Worm (Caenorhabditis elegans): Measurements from ENCODE around the gene Y53F4B.43.
"Not testable (repeated sequence)": the region's sequence is repeated elsewhere in the genome, so short reads cannot be mapped to it uniquely, and the experiment has no call there.

Y53F4B.43 gene

ce11 chrII:14966420-14966819 lies 21.9 kb upstream of the Y53F4B.43 start:
- no peak for TF ChIP-seq fkh-10 (GFP tag; optimal IDR thresholded peaks at IDR 0.05)
- TF ChIP-seq lin-15B (tag; optimal IDR thresholded peaks at IDR 0.05): no peak
- no peak for TF ChIP-seq nfya-1 (tag; optimal IDR thresholded peaks at IDR 0.05; ENCODE audit: insufficient read depth)
- TF ChIP-seq aly-2 (tag; optimal IDR thresholded peaks at IDR 0.05): no peak
- no peak for TF ChIP-seq ztf-4 (tag; optimal IDR thresholded peaks at IDR 0.05)
- TF ChIP-seq lin-39 (tag; optimal IDR thresholded peaks at IDR 0.05): no peak
- no peak for TF ChIP-seq skn-1 (tag; optimal IDR thresholded peaks at IDR 0.05)
- no peak for TF ChIP-seq ceh-28 (tag; optimal IDR thresholded peaks at IDR 0.05)
- no peak for TF ChIP-seq ceh-82 (tag; optimal IDR thresholded peaks at IDR 0.05)
- TF ChIP-seq snpc-4 (tag; optimal IDR thresholded peaks at IDR 0.05): no peak

DNA sequence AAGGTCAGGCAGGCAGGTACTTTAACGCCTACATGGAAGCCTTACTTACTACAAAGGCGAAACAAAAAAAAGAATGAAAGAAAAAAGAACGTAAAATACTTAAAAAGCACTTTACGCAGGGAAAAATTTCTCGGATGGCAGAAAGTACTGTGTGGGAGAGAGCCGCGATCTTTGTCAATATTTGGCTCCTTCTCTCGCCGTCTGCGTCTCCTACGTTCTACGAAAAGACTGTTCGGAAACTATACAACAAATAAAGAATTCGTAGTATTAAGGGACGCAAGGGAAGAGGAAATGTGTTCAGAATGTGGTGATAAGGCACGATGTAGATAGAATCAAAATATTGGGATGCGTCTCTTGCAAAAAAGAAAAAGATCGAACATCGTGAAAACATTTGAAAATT lies 21.2 kb upstream of the Y53F4B.43 start:
- peak; percentile 35 for TF ChIP-seq elt-2 (tag; optimal IDR thresholded peaks at IDR 0.05)
- no peak for TF ChIP-seq egl-27 (tag; optimal IDR thresholded peaks at IDR 0.05)
- peak; percentile 96 for TF ChIP-seq pha-4 (tag; optimal IDR thresholded peaks at IDR 0.05)

- TF ChIP-seq ztf-4 (tag; optimal IDR thresholded peaks at IDR 0.05): no peak
- TF ChIP-seq lin-39 (tag; optimal IDR thresholded peaks at IDR 0.05): no peak
- no peak for TF ChIP-seq nhr-12 (tag; optimal IDR thresholded peaks at IDR 0.05)
- no peak for TF ChIP-seq pha-4 (tag; optimal IDR thresholded peaks at IDR 0.05)
- TF ChIP-seq R02D3.7 (tag; optimal IDR thresholded peaks at IDR 0.05): no peak
- no peak for TF ChIP-seq tbx-2 (tag; optimal IDR thresholded peaks at IDR 0.05)
- no peak for TF ChIP-seq elt-3 (tag; optimal IDR thresholded peaks at IDR 0.05)
- no peak for TF ChIP-seq ceh-82 (tag; optimal IDR thresholded peaks at IDR 0.05)
- TF ChIP-seq sea-2 (GFP tag; optimal IDR thresholded peaks at IDR 0.05): no peak
- no peak for TF ChIP-seq nhr-77 (tag; optimal IDR thresholded peaks at IDR 0.05)
- no peak for TF ChIP-seq ceh-16 (tag; optimal IDR thresholded peaks at IDR 0.05)
These were observed 20.0 kb upstream of the Y53F4B.43 start for ce11 chrII:14968275-14968674.

- no peak for TF ChIP-seq fkh-2 (tag; optimal IDR thresholded peaks at IDR 0.05)
- TF ChIP-seq lin-15B (tag; optimal IDR thresholded peaks at IDR 0.05): peak; percentile 86
- TF ChIP-seq pha-4 (tag; optimal IDR thresholded peaks at IDR 0.05): peak; percentile 81
- TF ChIP-seq elt-2 (tag; optimal IDR thresholded peaks at IDR 0.05): no peak
- no peak for TF ChIP-seq ztf-11 (tag; optimal IDR thresholded peaks at IDR 0.05)
- TF ChIP-seq elt-3 (tag; optimal IDR thresholded peaks at IDR 0.05): no peak
- peak; percentile 31 for TF ChIP-seq nhr-23 (tag; optimal IDR thresholded peaks at IDR 0.05)
- peak; percentile 3 for TF ChIP-seq hmg-11 (tag; optimal IDR thresholded peaks at IDR 0.05)
- TF ChIP-seq lsy-12 (tag; optimal IDR thresholded peaks at IDR 0.05): no peak
- peak; percentile 70 for TF ChIP-seq snpc-4 (tag; optimal IDR thresholded peaks at IDR 0.05)
- TF ChIP-seq nfya-1 (tag; optimal IDR thresholded peaks at IDR 0.05; ENCODE audit: insufficient read depth): peak; percentile 49
These were observed 18.8 kb upstream of the Y53F4B.43 start, which contains the start of the genes pole-4, nsun-5 and metl-2 for ce11 chrII:14969320-14969950. TSS of gene pole-4 (minus strand) at chrII:14969354. TSS of gene nsun-5 (plus strand) at chrII:14969617. TSS of gene metl-2 (plus strand) at chrII:14969900.

ce11 chrII:14983909-14984308 lies 4.4 kb upstream of the Y53F4B.43 start, which contains the start of gene Y53F4B.5:
TSS of gene Y53F4B.5 (minus strand) at chrII:14984009.
- TF ChIP-seq nhr-23 (tag; optimal IDR thresholded peaks at IDR 0.05) (no peak), ceh-9 (tag; optimal IDR thresholded peaks at IDR 0.05) (no peak), nhr-43 (tag; optimal IDR thresholded peaks at IDR 0.05; ENCODE audit: poor library complexity, severe bottlenecking) (no peak), pqm-1 (tag; optimal IDR thresholded peaks at IDR 0.05) (no peak)

DNA sequence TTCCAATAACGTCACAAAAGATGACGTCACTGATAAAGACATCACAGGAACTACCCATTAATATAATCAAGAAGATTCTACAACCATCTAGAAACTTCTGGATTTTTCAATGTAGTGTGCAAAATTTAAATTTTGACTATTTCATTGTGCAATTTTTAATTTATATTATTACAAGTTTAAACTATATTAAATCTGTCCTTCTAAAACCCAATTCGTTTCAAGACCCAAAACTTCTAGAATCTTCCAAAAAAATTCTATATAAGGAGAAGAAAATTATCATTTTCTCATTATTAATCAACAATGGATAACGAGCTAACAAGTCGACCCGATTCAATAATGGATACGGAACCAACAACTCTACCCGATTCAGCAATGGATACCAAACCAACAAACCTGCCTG lies 4.3 kb downstream of the Y53F4B.43 start, which contains the start of gene Y53F4B.7:
Gene Y53F4B.7 (plus strand): TSS at position 301 of the 400 bp plus-strand sequence.
- not testable (repeated sequence) for TF ChIP-seq R02D3.7, pha-4, fkh-2 (tag; optimal IDR thresholded peaks at IDR 0.05)

ce11 chrII:15003410-15003809 lies 15.1 kb downstream of the Y53F4B.43 start, which contains the start of gene Y53F4B.10:
TSS of gene Y53F4B.10 (minus strand) at chrII:15003510.
- TF ChIP-seq nhr-77 (tag; optimal IDR thresholded peaks at IDR 0.05) (no peak), elt-1 (tag; optimal IDR thresholded peaks at IDR 0.05) (no peak), lin-39 (tag; optimal IDR thresholded peaks at IDR 0.05) (no peak), egl-27 (tag; optimal IDR thresholded peaks at IDR 0.05) (no peak), ceh-82 (tag; optimal IDR thresholded peaks at IDR 0.05) (no peak), lsy-12 (tag; optimal IDR thresholded peaks at IDR 0.05) (no peak)
